Fruit fly (Drosophila melanogaster) whole organism, pupa: ENCODE results near the gene CG14853.

Experiments used
- CG12605 ChIP-seq: fragments of 200-800 bp; sonication (Bioruptor generic); IDR thresholded peaks from 2 replicates; pipeline ENCODE4 v1.3.6; 2022; ENCODE audit warnings: missing biosample characterization, missing genetic modification characterization
- CG15710 ChIP-seq: fragments of 200-800 bp; sonication (Bioruptor generic); optimal IDR thresholded peaks from 2 replicates; lab custom pipeline; 2018; ENCODE audit warnings: missing biosample characterization, mild to moderate bottlenecking, missing genetic modification characterization, moderate library complexity
- CG32121 ChIP-seq: fragments of 200-800 bp; sonication (Bioruptor generic); IDR thresholded peaks from 2 replicates; pipeline ENCODE4 v1.3.6; 2022; ENCODE audit warnings: missing biosample characterization, missing genetic modification characterization
- CG34367 ChIP-seq: fragments of 200-800 bp; sonication (Bioruptor generic); optimal IDR thresholded peaks from 2 replicates; lab custom pipeline; 2018; ENCODE audit warnings: missing biosample characterization, mild to moderate bottlenecking, missing genetic modification characterization
- CG8301 ChIP-seq: fragments of 200-800 bp; sonication (Bioruptor generic); optimal IDR thresholded peaks from 2 replicates; lab custom pipeline; 2018; ENCODE audit warnings: missing biosample characterization, mild to moderate bottlenecking, missing genetic modification characterization
- D1 ChIP-seq: fragments of 200-800 bp; sonication (Bioruptor generic); optimal IDR thresholded peaks from 2 replicates; lab custom pipeline; 2018; ENCODE audit warnings: missing biosample characterization, mild to moderate bottlenecking, missing genetic modification characterization, moderate library complexity
- Ets98B ChIP-seq: fragments of 200-800 bp; sonication (Bioruptor generic); IDR thresholded peaks from 2 replicates; pipeline ENCODE4 v1.3.6; 2022; ENCODE audit warnings: missing biosample characterization, missing genetic modification characterization
- Pif1A ChIP-seq: fragments of 200-800 bp; sonication (Bioruptor generic); optimal IDR thresholded peaks from 3 replicates; lab custom pipeline; 2016; ENCODE audit warnings: missing biosample characterization, missing genetic modification characterization
- Pif1B ChIP-seq: fragments of 200-800 bp; sonication (Bioruptor generic); optimal IDR thresholded peaks from 3 replicates; lab custom pipeline; 2016; ENCODE audit warnings: missing biosample characterization, missing genetic modification characterization
- Snoo ChIP-seq: fragments of 200-800 bp; sonication (Bioruptor generic); optimal IDR thresholded peaks from 3 replicates; lab custom pipeline; 2017; ENCODE audit warnings: missing biosample characterization, mild to moderate bottlenecking, missing genetic modification characterization, inconsistent platforms
- fd96Ca ChIP-seq: fragments of 200-800 bp; sonication (Bioruptor generic); IDR thresholded peaks from 3 replicates; pipeline ENCODE4 v1.3.6; 2022; ENCODE audit warnings: missing biosample characterization, missing genetic modification characterization

DNA sequence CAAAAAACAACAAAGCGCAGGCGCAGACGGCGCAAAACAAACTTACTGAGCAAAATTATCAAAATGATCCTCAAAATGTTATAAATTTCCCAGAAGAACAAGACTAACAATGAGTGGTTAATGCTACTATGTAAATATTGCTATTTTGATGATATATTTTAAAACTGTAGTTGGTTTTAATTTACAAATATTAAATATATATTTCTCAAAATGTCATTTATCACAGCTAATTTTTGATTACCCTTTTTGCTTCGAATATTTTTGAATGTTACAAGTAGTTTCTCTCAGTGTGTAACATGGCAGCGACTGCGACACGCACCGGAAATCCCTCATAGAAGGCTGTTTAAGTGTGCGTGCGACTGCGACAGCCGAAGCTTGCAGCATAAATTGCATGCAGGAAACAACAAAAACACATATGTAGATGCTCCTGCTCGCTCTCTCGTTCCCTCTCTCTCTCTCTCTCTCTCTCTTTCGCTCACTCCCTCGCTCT is 11.5 kb upstream of the CG14853 start:
- TF ChIP-seq Snoo: no peak
- TF ChIP-seq D1 (tag; lab: Kevin White, UChicago): no peak
- TF ChIP-seq CG15710 (tag; lab: Kevin White, UChicago): peak; percentile 62
- TF ChIP-seq CG8301 (tag; lab: Kevin White, UChicago): peak; percentile 53
- no peak for TF ChIP-seq fd96Ca (GFP tag; lab: Robert Waterston, UW)
- TF ChIP-seq Pif1B (GFP tag; lab: Kevin White, UChicago): peak; percentile 12
- TF ChIP-seq CG32121 (GFP tag; lab: Robert Waterston, UW): peak; percentile 17; the same call in 1 of the 2 replicates
- TF ChIP-seq Ets98B (GFP tag; lab: Robert Waterston, UW): peak; percentile 24; the same call in 1 of the 2 replicates
- TF ChIP-seq CG34367 (tag; lab: Kevin White, UChicago): peak; percentile 46
- TF ChIP-seq Pif1A (GFP tag; lab: Kevin White, UChicago): no peak
- TF ChIP-seq CG12605 (GFP tag; lab: Robert Waterston, UW): 0 out of 2 replicates have a peak, but pooled peaks have one; percentile 22
